Worm (Caenorhabditis elegans) whole organism, midembryonic: ENCODE measurements around the gene ham-1.
"Not testable (repeated sequence)": the region's sequence is repeated elsewhere in the genome, so short reads cannot be mapped to it uniquely, and the experiment has no call there.

ENCODE experiments used
- T22C8.4 ChIP-seq: fragments of 200-800 bp; sonication (Bioruptor generic); IDR thresholded peaks from 2 replicates; pipeline ENCODE4 v1.3.6; 2022; ENCODE audit warnings: missing genetic modification characterization, missing compliant biosample characterization
- cog-1 ChIP-seq: sonication (generic microtip); optimal IDR thresholded peaks from 2 replicates; lab custom pipeline; 2016; ENCODE audit warnings: missing genetic modification characterization, missing compliant biosample characterization
- flt-1 ChIP-seq: fragments of 200-800 bp; sonication (Bioruptor generic); IDR thresholded peaks from 2 replicates; pipeline ENCODE4 v1.3.6; 2022; ENCODE audit warnings: missing genetic modification characterization, missing compliant biosample characterization
- klf-2 ChIP-seq: fragments of 200-800 bp; sonication (Bioruptor generic); conservative IDR thresholded peaks from 2 replicates; pipeline ENCODE4 v1.3.6; 2022; ENCODE audit warnings: missing genetic modification reagents, missing genetic modification characterization, missing compliant biosample characterization
- med-1 ChIP-seq: sonication (generic microtip); optimal IDR thresholded peaks from 2 replicates; lab custom pipeline; 2017; ENCODE audit warnings: missing genetic modification characterization, mild to moderate bottlenecking, missing compliant biosample characterization, antibody characterized with exemption, missing genetic modification reagents; ENCODE audit not compliant: insufficient read depth
- ref-1 ChIP-seq: fragments of 200-800 bp; sonication (Bioruptor generic); conservative IDR thresholded peaks from 2 replicates; pipeline ENCODE4 v1.3.6; 2022; ENCODE audit warnings: missing genetic modification reagents, missing genetic modification characterization, missing compliant biosample characterization
- tab-1 ChIP-seq: fragments of 200-800 bp; sonication (Bioruptor generic); IDR thresholded peaks from 2 replicates; pipeline ENCODE4 v1.3.6; 2022; ENCODE audit warnings: missing genetic modification characterization, missing compliant biosample characterization
- ztf-23 ChIP-seq: fragments of 200-800 bp; sonication (Bioruptor generic); IDR thresholded peaks from 2 replicates; pipeline ENCODE4 v1.3.6; 2022; ENCODE audit warnings: missing genetic modification reagents, missing genetic modification characterization, missing compliant biosample characterization
- ztf-29 ChIP-seq: fragments of 200-800 bp; sonication (Bioruptor generic); IDR thresholded peaks from 2 replicates; pipeline ENCODE4 v1.3.6; 2022; ENCODE audit warnings: missing genetic modification reagents, missing genetic modification characterization, missing compliant biosample characterization

Gene ham-1

ce11 chrIV:12542011-12542410 lies at the start of gene ham-1:
TSS of gene ham-1 (plus strand) at chrIV:12542183.
- TF ChIP-seq klf-2 = no peak
- TF ChIP-seq med-1 (GFP tag; lab: Kevin White, UChicago) = no peak
- no peak for TF ChIP-seq ref-1 (GFP tag; lab: Robert Waterston, UW)
- TF ChIP-seq T22C8.4 (GFP tag; lab: Robert Waterston, UW) = no peak

ce11 chrIV:12495196-12495595 lies 46.8 kb upstream of the ham-1 start, which contains the start of gene sru-20:
TSS of gene sru-20 (plus strand) at chrIV:12495496.
- no peak for TF ChIP-seq ref-1 (GFP tag; lab: Robert Waterston, UW)

ce11 chrIV:12498238-12498637 lies 43.7 kb upstream of the ham-1 start, which contains the start of gene sru-19:
TSS of gene sru-19 (plus strand) at chrIV:12498538.
- TF ChIP-seq tab-1 (no peak), T22C8.4 (GFP tag; lab: Robert Waterston, UW) (no peak), ref-1 (GFP tag; lab: Robert Waterston, UW) (no peak), cog-1 (tag; lab: Kevin White, UChicago) (no peak), ztf-23 (GFP tag; lab: Robert Waterston, UW) (no peak), klf-2 (no peak), ztf-29 (GFP tag; lab: Robert Waterston, UW) (no peak), flt-1 (GFP tag; lab: Robert Waterston, UW) (no peak)

- no peak for TF ChIP-seq T22C8.4 (GFP tag; lab: Robert Waterston, UW)
- no peak for TF ChIP-seq cog-1 (tag; lab: Kevin White, UChicago)
- TF ChIP-seq ztf-23 (GFP tag; lab: Robert Waterston, UW) = no peak
- TF ChIP-seq ztf-29 (GFP tag; lab: Robert Waterston, UW) = no peak
- TF ChIP-seq med-1 (GFP tag; lab: Kevin White, UChicago) = no peak
- TF ChIP-seq klf-2 = no peak
- no peak for TF ChIP-seq tab-1
Measured at ce11 chrIV:12501956-12502355, 40.0 kb upstream of the ham-1 start, which contains the start of gene sru-18. TSS of gene sru-18 (plus strand) at chrIV:12502256.

- TF ChIP-seq ztf-23 (GFP tag; lab: Robert Waterston, UW); cog-1 (tag; lab: Kevin White, UChicago); ref-1 (GFP tag; lab: Robert Waterston, UW): not testable (repeated sequence)
Measured at ce11 chrIV:12505397-12505796, 36.6 kb upstream of the ham-1 start, which contains the start of gene sru-17. TSS of gene sru-17 (plus strand) at chrIV:12505697.

- TF ChIP-seq flt-1 (GFP tag; lab: Robert Waterston, UW) = no peak
- TF ChIP-seq med-1 (GFP tag; lab: Kevin White, UChicago) = no peak
- TF ChIP-seq ztf-29 (GFP tag; lab: Robert Waterston, UW) = no peak
- TF ChIP-seq tab-1 = no peak
- no peak for TF ChIP-seq klf-2
- no peak for TF ChIP-seq ref-1 (GFP tag; lab: Robert Waterston, UW)
- TF ChIP-seq cog-1 (tag; lab: Kevin White, UChicago) = no peak
- TF ChIP-seq ztf-23 (GFP tag; lab: Robert Waterston, UW) = no peak
- TF ChIP-seq T22C8.4 (GFP tag; lab: Robert Waterston, UW) = no peak
Measured at ce11 chrIV:12520150-12520549, 21.8 kb upstream of the ham-1 start, which contains the start of gene tsp-4. TSS of gene tsp-4 (minus strand) at chrIV:12520250.

- TF ChIP-seq ztf-23 (GFP tag; lab: Robert Waterston, UW) = no peak
- TF ChIP-seq ref-1 (GFP tag; lab: Robert Waterston, UW) = no peak
- no peak for TF ChIP-seq med-1 (GFP tag; lab: Kevin White, UChicago)
- no peak for TF ChIP-seq ztf-29 (GFP tag; lab: Robert Waterston, UW)
- TF ChIP-seq klf-2 = no peak
- TF ChIP-seq tab-1 = no peak
- no peak for TF ChIP-seq T22C8.4 (GFP tag; lab: Robert Waterston, UW)
- no peak for TF ChIP-seq flt-1 (GFP tag; lab: Robert Waterston, UW)
- TF ChIP-seq cog-1 (tag; lab: Kevin White, UChicago) = no peak
Measured at ce11 chrIV:12522521-12522920, 19.5 kb upstream of the ham-1 start, which contains the start of gene sru-13. TSS of gene sru-13 (minus strand) at chrIV:12522621.

ce11 chrIV:12525409-12525808 lies 16.6 kb upstream of the ham-1 start, which contains the start of gene eak-4:
TSS of gene eak-4 (minus strand) at chrIV:12525509.
- TF ChIP-seq T22C8.4 (GFP tag; lab: Robert Waterston, UW) (no peak), klf-2 (no peak), med-1 (GFP tag; lab: Kevin White, UChicago) (no peak), ref-1 (GFP tag; lab: Robert Waterston, UW) (no peak), ztf-23 (GFP tag; lab: Robert Waterston, UW) (no peak), ztf-29 (GFP tag; lab: Robert Waterston, UW) (no peak)

- TF ChIP-seq med-1 (GFP tag; lab: Kevin White, UChicago) (no peak), ztf-23 (GFP tag; lab: Robert Waterston, UW) (no peak), tab-1 (no peak), ref-1 (GFP tag; lab: Robert Waterston, UW) (no peak), cog-1 (tag; lab: Kevin White, UChicago) (no peak), klf-2 (no peak), T22C8.4 (GFP tag; lab: Robert Waterston, UW) (no peak), ztf-29 (GFP tag; lab: Robert Waterston, UW) (no peak), flt-1 (GFP tag; lab: Robert Waterston, UW) (no peak)
Measured at ce11 chrIV:12527217-12527616, 14.8 kb upstream of the ham-1 start, which contains the start of gene F53B2.8. TSS of gene F53B2.8 (minus strand) at chrIV:12527396.

ce11 chrIV:12531047-12531446 lies 10.9 kb upstream of the ham-1 start, which contains the start of gene F53B2.5:
TSS of gene F53B2.5 (minus strand) at chrIV:12531147.
- TF ChIP-seq med-1 (GFP tag; lab: Kevin White, UChicago) = no peak
- no peak for TF ChIP-seq klf-2
- TF ChIP-seq ztf-29 (GFP tag; lab: Robert Waterston, UW) = no peak
- TF ChIP-seq ref-1 (GFP tag; lab: Robert Waterston, UW) = no peak
